Worm (Caenorhabditis elegans) whole organism, L1 larva: ENCODE results near the gene B0034.1.
A peak's percentile ranks its signal among the peaks of the same experiment; 100 is the strongest.
"Not testable (repeated sequence)": the region's sequence is repeated elsewhere in the genome, so short reads cannot be mapped to it uniquely, and the experiment has no call there.

Experiments used
- C04F5.9 ChIP-seq: sonication (generic microtip); optimal IDR thresholded peaks from 2 replicates; lab custom pipeline; 2016; ENCODE audit warnings: missing genetic modification characterization, missing compliant biosample characterization
- Y116A8C.19 ChIP-seq: sonication (generic microtip); optimal IDR thresholded peaks from 2 replicates; lab custom pipeline; 2016; ENCODE audit warnings: missing compliant biosample characterization, missing genetic modification characterization, borderline replicate concordance
- aha-1 ChIP-seq: fragments of 150-350 bp; optimal IDR thresholded peaks from 2 replicates; lab custom pipeline; 2014; ENCODE audit warnings: missing biosample characterization, missing genetic modification characterization
- ama-1 ChIP-seq: fragments of 150-350 bp; optimal IDR thresholded peaks from 2 replicates; lab custom pipeline; 2014
- blmp-1 ChIP-seq: fragments of 150-350 bp; optimal IDR thresholded peaks from 2 replicates; lab custom pipeline; 2014; ENCODE audit warnings: missing biosample characterization, missing genetic modification characterization
- ceh-63 ChIP-seq: fragments of 200-800 bp; sonication (Bioruptor generic); optimal IDR thresholded peaks from 2 replicates; lab custom pipeline; 2018; ENCODE audit warnings: mild to moderate bottlenecking, missing genetic modification characterization, missing compliant biosample characterization
- ceh-82 ChIP-seq, 3 experiments: fragments of 150-350 bp in 1 of 3; sonication (generic microtip) in 2 of 3; optimal IDR thresholded peaks; 2 replicates each; lab custom pipeline; 2014 to 2017; ENCODE audit warnings: missing biosample characterization in 3 of 3, missing genetic modification characterization in 3 of 3
- efl-1 ChIP-seq, 4 experiments: fragments of 150-350 bp; optimal IDR thresholded peaks in 3 of 4; peaks in 1 of 4; 1 replicate in 1 of 4; 2 replicates in 3 of 4; lab custom pipeline; 2014; ENCODE audit warnings: missing biosample characterization in 2 of 4, missing genetic modification characterization in 2 of 4, missing genetic modification reagents in 2 of 4
- egl-13 ChIP-seq: sonication (generic microtip); optimal IDR thresholded peaks from 2 replicates; lab custom pipeline; 2016; ENCODE audit warnings: missing genotype, missing genetic modification reagents, missing genetic modification characterization, missing compliant biosample characterization
- fos-1 ChIP-seq: fragments of 150-350 bp; optimal IDR thresholded peaks from 2 replicates; lab custom pipeline; 2014; ENCODE audit warnings: missing biosample characterization, missing genetic modification characterization
- hlh-4 ChIP-seq: sonication (generic microtip); optimal IDR thresholded peaks from 2 replicates; lab custom pipeline; 2016; ENCODE audit warnings: mild to moderate bottlenecking, missing genetic modification characterization, missing compliant biosample characterization
- isw-1 ChIP-seq: fragments of 200-800 bp; sonication (Bioruptor generic); IDR thresholded peaks from 2 replicates; pipeline ENCODE4 v1.3.6; 2022; ENCODE audit warnings: missing genetic modification characterization, missing compliant biosample characterization
- lin-14 ChIP-seq: fragments of 200-800 bp; sonication (Bioruptor generic); optimal IDR thresholded peaks from 2 replicates; lab custom pipeline; 2018; ENCODE audit warnings: mild to moderate bottlenecking, missing genetic modification characterization, moderate library complexity, missing compliant biosample characterization
- lin-15B ChIP-seq: fragments of 150-350 bp; sonication (generic microtip); optimal IDR thresholded peaks from 3 replicates; lab custom pipeline; 2014; ENCODE audit warnings: missing biosample characterization, missing genetic modification characterization
- lin-35 ChIP-seq, 2 experiments: fragments of 150-350 bp; optimal IDR thresholded peaks; 2 replicates each; lab custom pipeline; 2014; ENCODE audit warnings: missing biosample characterization in 2 of 2, missing genetic modification characterization in 2 of 2, missing genetic modification reagents in 2 of 2
- lsy-2 ChIP-seq, 2 experiments: fragments of 150-350 bp; optimal IDR thresholded peaks; 2 replicates each; lab custom pipeline; 2014; ENCODE audit warnings: missing biosample characterization in 2 of 2, missing genetic modification characterization in 2 of 2
- mef-2 ChIP-seq: fragments of 150-350 bp; optimal IDR thresholded peaks from 2 replicates; lab custom pipeline; 2014; ENCODE audit warnings: missing biosample characterization, missing genetic modification characterization
- nhr-19 ChIP-seq: fragments of 200-800 bp; sonication (Bioruptor generic); conservative IDR thresholded peaks from 2 replicates; pipeline ENCODE4 v1.3.6; 2022; ENCODE audit warnings: missing genetic modification characterization, missing compliant biosample characterization
- nhr-20 ChIP-seq: sonication (generic microtip); optimal IDR thresholded peaks from 2 replicates; lab custom pipeline; 2016; ENCODE audit warnings: mild to moderate bottlenecking, missing genetic modification characterization, missing compliant biosample characterization
- nhr-71 ChIP-seq: sonication (generic microtip); optimal IDR thresholded peaks from 2 replicates; lab custom pipeline; 2016; ENCODE audit warnings: mild to moderate bottlenecking, missing genetic modification characterization, moderate library complexity, missing compliant biosample characterization
- nhr-76 ChIP-seq: sonication (generic microtip); optimal IDR thresholded peaks from 2 replicates; lab custom pipeline; 2017; ENCODE audit warnings: missing biosample characterization, missing genetic modification characterization
- nhr-85 ChIP-seq: sonication (generic microtip); peaks from one replicate; lab custom pipeline; 2016; ENCODE audit warnings: missing genetic modification characterization, inconsistent platforms, missing compliant biosample characterization
- snpc-4 ChIP-seq: fragments of 150-350 bp; optimal IDR thresholded peaks from 2 replicates; lab custom pipeline; 2014; ENCODE audit warnings: missing biosample characterization, missing genetic modification characterization
- sptf-1 ChIP-seq: fragments of 150-350 bp; optimal IDR thresholded peaks from 2 replicates; lab custom pipeline; 2014; ENCODE audit warnings: missing biosample characterization, missing genetic modification characterization
- sup-37 ChIP-seq: fragments of 200-800 bp; sonication (Bioruptor generic); optimal IDR thresholded peaks from 2 replicates; lab custom pipeline; 2018; ENCODE audit warnings: mild to moderate bottlenecking, missing genetic modification characterization, missing compliant biosample characterization
- swsn-7 ChIP-seq: sonication (generic microtip); optimal IDR thresholded peaks from 2 replicates; lab custom pipeline; 2016; ENCODE audit warnings: missing genetic modification characterization, missing compliant biosample characterization
- unc-130 ChIP-seq: fragments of 150-350 bp; optimal IDR thresholded peaks from 2 replicates; lab custom pipeline; 2017; ENCODE audit warnings: missing biosample characterization, missing genetic modification characterization, inconsistent platforms
- unc-30 ChIP-seq: sonication (generic microtip); optimal IDR thresholded peaks from 2 replicates; lab custom pipeline; 2017; ENCODE audit warnings: missing biosample characterization, missing genetic modification characterization
- unc-86 ChIP-seq: sonication (generic microtip); optimal IDR thresholded peaks from 2 replicates; lab custom pipeline; 2016; ENCODE audit warnings: missing genetic modification characterization, missing compliant biosample characterization
- vab-15 ChIP-seq: sonication (generic microtip); optimal IDR thresholded peaks from 2 replicates; lab custom pipeline; 2017; ENCODE audit warnings: missing genotype, mild to moderate bottlenecking, missing genetic modification characterization, missing compliant biosample characterization
- zag-1 ChIP-seq: fragments of 150-350 bp; optimal IDR thresholded peaks from 2 replicates; lab custom pipeline; 2014; ENCODE audit warnings: missing biosample characterization, missing genetic modification characterization
- ztf-11 ChIP-seq, 2 experiments: sonication (generic microtip); optimal IDR thresholded peaks; 2 replicates each; lab custom pipeline; 2016 to 2017; ENCODE audit warnings: missing genetic modification characterization in 2 of 2, missing biosample characterization in 1 of 2, missing compliant biosample characterization in 1 of 2
- ztf-4 ChIP-seq: fragments of 150-350 bp; optimal IDR thresholded peaks from 2 replicates; lab custom pipeline; 2014; ENCODE audit warnings: missing biosample characterization, missing genetic modification characterization

The B0034.1 gene

DNA sequence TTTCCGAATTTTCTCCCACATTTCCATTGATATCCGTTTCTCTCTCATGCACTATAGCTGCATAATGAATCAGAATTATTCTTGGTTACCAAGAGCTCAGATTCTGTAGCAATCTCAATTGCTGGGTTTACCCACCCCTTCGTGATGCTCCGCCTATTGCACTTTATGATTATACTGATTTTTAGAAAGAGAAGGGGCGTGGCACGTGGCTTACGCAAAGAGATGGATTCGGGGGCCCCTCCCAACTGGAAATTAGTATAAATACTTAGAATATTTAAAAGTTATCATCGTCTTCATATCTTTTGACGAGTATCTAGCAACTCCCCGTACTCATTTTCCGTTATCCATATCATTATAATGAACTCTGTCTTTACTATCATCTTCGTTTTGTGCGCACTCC lies 32.0 kb downstream of the B0034.1 start, which contains the start of gene ins-6:
TSS of gene ins-6 (plus strand) at position 301 of the 400 bp plus-strand sequence.
- no peak for TF ChIP-seq sptf-1 (tag; lab: Kevin White, UChicago)
- no peak for TF ChIP-seq swsn-7 (tag; lab: Kevin White, UChicago)
- TF ChIP-seq ceh-63 (GFP tag; lab: Kevin White, UChicago): no peak
- no peak for TF ChIP-seq efl-1 (optimal IDR thresholded peaks at IDR 0.05; lab: Kevin White, UChicago)
- no peak for TF ChIP-seq efl-1 (GFP tag; optimal IDR thresholded peaks at IDR 0.05 in 1 of 2; lab: Kevin White, UChicago)
- TF ChIP-seq sup-37 (GFP tag; lab: Kevin White, UChicago): no peak
- TF ChIP-seq nhr-76 (tag; lab: Kevin White, UChicago): no peak
- no peak for TF ChIP-seq snpc-4 (tag; lab: Kevin White, UChicago)
- TF ChIP-seq nhr-20 (tag; lab: Kevin White, UChicago): no peak

DNA sequence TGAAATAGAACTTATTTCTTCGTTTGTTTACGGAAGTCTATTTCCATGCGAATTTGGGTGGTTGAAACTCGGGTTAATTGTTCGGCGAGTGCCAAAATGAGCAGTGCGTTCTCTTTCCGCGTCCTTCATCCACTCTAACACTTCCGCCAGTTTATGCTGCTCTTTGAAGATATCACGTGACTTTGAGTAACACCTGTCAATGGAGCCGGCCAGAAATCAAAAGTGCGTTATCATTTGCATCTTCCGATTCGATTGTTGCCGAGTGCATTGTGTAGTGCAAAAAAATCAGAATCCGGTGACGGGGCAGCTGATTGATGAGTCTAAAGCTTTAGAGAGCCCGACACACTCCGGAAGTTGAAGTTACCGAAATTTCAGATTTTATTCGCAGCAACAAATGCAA lies 32.9 kb downstream of the B0034.1 start:
- TF ChIP-seq nhr-71 (tag; lab: Kevin White, UChicago) (peak; percentile 50), nhr-20 (tag; lab: Kevin White, UChicago) (no peak)

DNA sequence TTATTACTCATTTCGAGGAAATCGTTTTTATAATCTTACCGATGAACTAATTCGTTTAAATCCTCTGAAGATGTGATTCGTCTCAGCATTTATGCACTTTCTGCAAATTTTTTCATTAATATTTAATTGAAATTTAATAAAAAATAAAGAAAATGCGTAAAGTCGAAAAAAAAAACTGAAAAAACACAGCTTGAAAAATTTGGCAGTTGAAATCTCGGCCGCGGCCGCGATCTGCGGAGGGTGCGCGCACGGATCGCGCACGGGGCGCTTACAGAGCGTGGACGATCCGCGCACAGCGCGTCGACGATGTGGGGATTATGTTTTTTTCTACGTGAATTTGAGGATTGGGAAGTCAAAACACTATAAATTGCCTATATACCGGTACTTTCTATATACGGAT lies 40.8 kb downstream of the B0034.1 start, which contains the start of gene ZK84.4:
TSS of gene ZK84.4 (minus strand) at position 101 of the 400 bp plus-strand sequence.
- TF ChIP-seq ztf-11 (tag; optimal IDR thresholded peaks at IDR 0.05; lab: Kevin White, UChicago); unc-130; zag-1: not testable (repeated sequence)

DNA sequence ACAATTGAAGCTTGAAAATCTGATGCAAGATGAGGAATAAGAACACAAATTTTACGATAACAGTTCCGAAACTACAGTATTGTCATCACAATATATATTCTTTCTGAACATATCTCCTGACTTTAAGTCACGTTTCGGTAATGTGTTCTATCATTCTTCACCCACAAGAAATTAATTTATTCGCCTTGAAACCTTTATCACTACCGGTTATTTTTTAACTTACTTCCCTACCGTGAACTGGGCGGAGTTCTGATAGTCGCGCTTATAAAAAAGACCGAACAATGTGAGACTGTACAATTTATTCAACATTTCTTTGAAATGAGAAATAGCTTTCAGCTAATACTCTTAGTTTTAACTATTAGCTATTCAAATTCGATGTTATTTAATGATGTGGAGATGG lies 42.4 kb downstream of the B0034.1 start, which contains the start of gene ins-20:
TSS of gene ins-20 (plus strand) at position 301 of the 400 bp plus-strand sequence.
- no peak for TF ChIP-seq nhr-85
- no peak for TF ChIP-seq lsy-2 (tag; optimal IDR thresholded peaks at IDR 0.05; lab: Kevin White, UChicago)
- no peak for TF ChIP-seq egl-13 (tag; lab: Kevin White, UChicago)
- TF ChIP-seq nhr-19 (GFP tag; lab: Robert Waterston, UW): no peak
- TF ChIP-seq lin-14 (GFP tag; lab: Kevin White, UChicago): no peak
- TF ChIP-seq fos-1 (tag; lab: Kevin White, UChicago): no peak
- TF ChIP-seq vab-15 (tag; lab: Kevin White, UChicago): no peak
- TF ChIP-seq blmp-1: no peak
- TF ChIP-seq, all 84 proteins: peak for 0

DNA sequence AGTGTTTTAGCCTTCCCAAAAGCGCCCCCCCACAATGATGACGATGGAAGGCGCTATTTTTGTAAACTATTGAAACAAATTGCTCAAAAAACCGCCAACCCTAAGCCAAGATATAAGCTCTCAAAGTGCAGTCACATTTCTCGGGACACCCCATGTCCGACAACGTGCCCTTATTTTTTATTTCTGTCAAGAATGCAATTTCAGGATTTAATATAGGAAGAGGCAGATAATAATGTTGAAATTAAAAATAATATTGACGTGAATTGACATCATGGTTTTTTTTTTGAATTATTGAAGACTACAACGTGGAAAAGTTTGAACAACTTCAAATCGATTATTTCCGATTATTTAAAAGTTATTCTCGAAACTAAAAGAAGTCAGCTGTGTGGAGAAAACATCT lies 45.9 kb downstream of the B0034.1 start, which contains the start of gene ZK84.2:
TSS of gene ZK84.2 (plus strand) at position 301 of the 400 bp plus-strand sequence.
- not testable (repeated sequence) for TF ChIP-seq nhr-71 (tag; lab: Kevin White, UChicago); lin-35 (GFP tag; optimal IDR thresholded peaks at IDR 0.05; lab: Kevin White, UChicago); unc-30

DNA sequence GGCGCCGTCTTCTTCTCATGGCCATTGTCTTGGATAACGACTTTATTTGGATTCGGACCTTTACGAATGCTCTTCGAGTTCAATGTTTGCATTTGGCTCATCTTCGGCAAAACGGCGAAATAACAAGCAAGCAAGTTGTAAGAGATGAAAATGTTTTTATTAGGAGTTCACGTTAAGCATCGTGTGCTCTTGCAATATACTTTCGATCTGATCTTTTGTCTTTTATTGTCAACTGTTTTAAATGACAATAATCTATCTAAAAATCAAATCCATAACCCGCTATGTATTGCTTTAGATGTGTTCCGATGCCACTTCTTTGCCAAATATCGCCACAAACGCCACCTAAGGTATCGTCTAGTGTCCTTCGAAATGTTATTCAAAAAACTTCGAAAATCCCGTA lies 48.3 kb downstream of the B0034.1 start, which contains the start of gene ZK84.5:
TSS of gene ZK84.5 (minus strand) at position 101 of the 400 bp plus-strand sequence.
- no peak for TF ChIP-seq nhr-71 (tag; lab: Kevin White, UChicago)
- no peak for TF ChIP-seq mef-2 (tag; lab: Kevin White, UChicago)
- TF ChIP-seq ceh-82 (tag; optimal IDR thresholded peaks at IDR 0.05; lab: Kevin White, UChicago): no peak
- TF ChIP-seq C04F5.9 (tag; lab: Kevin White, UChicago): no peak
- TF ChIP-seq isw-1 (GFP tag; lab: Robert Waterston, UW): no peak
- TF ChIP-seq lin-15B (tag; lab: Kevin White, UChicago): no peak
- no peak for TF ChIP-seq aha-1 (tag; lab: Kevin White, UChicago)
- no peak for TF ChIP-seq ama-1 (lab: Kevin White, UChicago)
- TF ChIP-seq ztf-4 (tag; lab: Kevin White, UChicago): no peak
- TF ChIP-seq sup-37 (GFP tag; lab: Kevin White, UChicago): no peak
- no peak for TF ChIP-seq hlh-4 (tag; lab: Kevin White, UChicago)
- TF ChIP-seq unc-86 (tag; lab: Kevin White, UChicago): no peak
- no peak for TF ChIP-seq Y116A8C.19 (tag; lab: Kevin White, UChicago)
- TF ChIP-seq vab-15 (tag; lab: Kevin White, UChicago): no peak
- no peak for TF ChIP-seq ztf-11 (tag; optimal IDR thresholded peaks at IDR 0.05; lab: Kevin White, UChicago)
